Worm (Caenorhabditis elegans): Measurements from ENCODE around the gene C56E10.3.

Gene C56E10.3

ce11 chrX:6642798-6643197, 2.7 kb upstream of the C56E10.3 start (continued):
- TF ChIP-seq C16A3.4 (tag; optimal IDR thresholded peaks at IDR 0.05) (no peak), unc-98 (GFP tag; IDR thresholded peaks at IDR 0.05) (no peak), lir-3 (tag; optimal IDR thresholded peaks at IDR 0.05; ENCODE audit: poor library complexity) (peak; percentile 23), ceh-90 (tag; optimal IDR thresholded peaks at IDR 0.05) (no peak), lin-13 (GFP tag; optimal IDR thresholded peaks at IDR 0.05) (peak; percentile 21), nhr-237 (tag; optimal IDR thresholded peaks at IDR 0.05) (no peak), aha-1 (tag; optimal IDR thresholded peaks at IDR 0.05) (no peak), sox-4 (tag; optimal IDR thresholded peaks at IDR 0.05) (no peak), tbx-2 (tag; optimal IDR thresholded peaks at IDR 0.05) (peak; percentile 59), swsn-7 (tag; optimal IDR thresholded peaks at IDR 0.05) (no peak), nhr-77 (tag; optimal IDR thresholded peaks at IDR 0.05) (peak; percentile 5), Y116A8C.19 (tag; optimal IDR thresholded peaks at IDR 0.05; ENCODE audit: borderline replicate concordance) (no peak), C04F5.9 (tag; optimal IDR thresholded peaks at IDR 0.05) (no peak), mab-9 (GFP tag; IDR thresholded peaks at IDR 0.05) (no peak), lin-35 (GFP tag; optimal IDR thresholded peaks at IDR 0.05) (peak in 1 of 2 experiments; percentile 75), aly-2 (tag; optimal IDR thresholded peaks at IDR 0.05) (no peak), fos-1 (tag; optimal IDR thresholded peaks at IDR 0.05) (no peak), egl-13 (tag; optimal IDR thresholded peaks at IDR 0.05) (no peak), ces-1 (GFP tag; optimal IDR thresholded peaks at IDR 0.05) (no peak), lin-15B (tag; optimal IDR thresholded peaks at IDR 0.05) (no peak), pqm-1 (tag; optimal IDR thresholded peaks at IDR 0.05) (no peak), hpl-2 (GFP tag; optimal IDR thresholded peaks at IDR 0.05) (no peak), sup-37 (GFP tag; optimal IDR thresholded peaks at IDR 0.05) (no peak), efl-3 (GFP tag; optimal IDR thresholded peaks at IDR 0.05) (no peak), ztf-11 (tag; optimal IDR thresholded peaks at IDR 0.05) (no peak), jun-1 (tag; optimal IDR thresholded peaks at IDR 0.05) (no peak), snu-23 (GFP tag; optimal IDR thresholded peaks at IDR 0.05) (peak; percentile 78), zip-4 (GFP tag; optimal IDR thresholded peaks at IDR 0.05) (no peak), lsy-2 (tag; optimal IDR thresholded peaks at IDR 0.05) (peak; percentile 7 to 32), fkh-4 (tag; optimal IDR thresholded peaks at IDR 0.05; ENCODE audit: borderline replicate concordance) (no peak), ztf-4 (tag; optimal IDR thresholded peaks at IDR 0.05) (no peak)

- TF ChIP-seq ceh-88 (GFP tag; IDR thresholded peaks at IDR 0.05) (no peak), pqm-1 (tag; optimal IDR thresholded peaks at IDR 0.05) (no peak), egl-13 (tag; optimal IDR thresholded peaks at IDR 0.05) (no peak), unc-86 (tag; optimal IDR thresholded peaks at IDR 0.05) (no peak), C16A3.4 (tag; optimal IDR thresholded peaks at IDR 0.05) (no peak), pag-3 (tag; optimal IDR thresholded peaks at IDR 0.05; ENCODE audit: borderline replicate concordance, insufficient read depth) (no peak), nhr-237 (tag; optimal IDR thresholded peaks at IDR 0.05) (no peak), lin-15B (tag; optimal IDR thresholded peaks at IDR 0.05) (no peak), efl-1 (optimal IDR thresholded peaks at IDR 0.05) (no peak), efl-1 (GFP tag; optimal IDR thresholded peaks at IDR 0.05 in 1 of 2) (peak in 1 of 2 experiments; percentile 41), unc-62 (GFP tag; optimal IDR thresholded peaks at IDR 0.05) (no peak), lir-3 (tag; optimal IDR thresholded peaks at IDR 0.05; ENCODE audit: poor library complexity) (no peak), C04F5.9 (tag; optimal IDR thresholded peaks at IDR 0.05) (no peak), nhr-76 (tag; optimal IDR thresholded peaks at IDR 0.05) (no peak), nhr-71 (tag; optimal IDR thresholded peaks at IDR 0.05) (no peak), irx-1 (tag; optimal IDR thresholded peaks at IDR 0.05) (no peak), lin-14 (GFP tag; optimal IDR thresholded peaks at IDR 0.05) (no peak), pax-3 (tag; optimal IDR thresholded peaks at IDR 0.05) (no peak), nhr-28 (tag; optimal IDR thresholded peaks at IDR 0.05) (no peak), elt-2 (tag; optimal IDR thresholded peaks at IDR 0.05) (peak; percentile 46), unc-98 (GFP tag; IDR thresholded peaks at IDR 0.05) (no peak), aha-1 (tag; optimal IDR thresholded peaks at IDR 0.05) (no peak), ceh-8 (GFP tag; optimal IDR thresholded peaks at IDR 0.05) (no peak), ztf-11 (tag; optimal IDR thresholded peaks at IDR 0.05) (no peak), efl-3 (GFP tag; optimal IDR thresholded peaks at IDR 0.05) (no peak), F16B12.6 (tag; optimal IDR thresholded peaks at IDR 0.05) (no peak), ces-1 (GFP tag; optimal IDR thresholded peaks at IDR 0.05) (no peak), fos-1 (tag; optimal IDR thresholded peaks at IDR 0.05) (no peak), snpc-4 (tag; optimal IDR thresholded peaks at IDR 0.05) (no peak), unc-130 (tag; optimal IDR thresholded peaks at IDR 0.05) (no peak), nhr-90 (tag; optimal IDR thresholded peaks at IDR 0.05; ENCODE audit: poor library complexity) (no peak), mep-1 (tag; optimal IDR thresholded peaks at IDR 0.05) (peak; percentile 5), nhr-77 (tag; optimal IDR thresholded peaks at IDR 0.05) (no peak)
Observed at ce11 chrX:6646387-6647061, 1.1 kb downstream of the C56E10.3 start.
